Fruit fly (Drosophila melanogaster): ENCODE measurements around the gene Usp30.

- TF ChIP-seq Gug (GFP tag; IDR thresholded peaks at IDR 0.05) (no peak), OdsH (GFP tag; optimal IDR thresholded peaks at IDR 0.05) (no peak)
Observed at dm6 chrX:5866095-5866494, 13.5 kb downstream of the Usp30 start.
